Fruit fly (Drosophila melanogaster) whole organism, embryonic: Measurements from ENCODE around the gene bin.
A peak's percentile ranks its signal among the peaks of the same experiment; 100 is the strongest.

Experiments used
- ATbp ChIP-seq: fragments of 200-800 bp; sonication (Bioruptor generic); optimal IDR thresholded peaks from 2 replicates; lab custom pipeline; 2017; ENCODE audit warnings: missing biosample characterization, mild to moderate bottlenecking, missing genetic modification characterization, missing genetic modification reagents
- Ada2b ChIP-seq: fragments of 200-800 bp; sonication (Bioruptor generic); IDR thresholded peaks from 2 replicates; pipeline ENCODE4 v1.3.6; 2022; ENCODE audit warnings: missing biosample characterization, missing genetic modification characterization
- Bgb ChIP-seq: fragments of 200-800 bp; sonication (Bioruptor generic); IDR thresholded peaks from 2 replicates; pipeline ENCODE4 v1.3.6; 2022; ENCODE audit warnings: missing biosample characterization, missing genetic modification characterization; ENCODE audit not compliant: partially characterized antibody
- C15 ChIP-seq: fragments of 200-800 bp; sonication (Bioruptor generic); IDR thresholded peaks from 3 replicates; pipeline ENCODE4 v1.3.6; 2022; ENCODE audit warnings: missing biosample characterization, missing genetic modification characterization
- CG10366 ChIP-seq: fragments of 200-800 bp; sonication (Bioruptor generic); IDR thresholded peaks from 2 replicates; pipeline ENCODE4 v1.3.6; 2022; ENCODE audit warnings: missing biosample characterization, missing genetic modification characterization
- CG10543 ChIP-seq: fragments of 200-800 bp; sonication (Bioruptor generic); optimal IDR thresholded peaks from 3 replicates; lab custom pipeline; 2017; ENCODE audit warnings: missing biosample characterization, mild to moderate bottlenecking, missing genetic modification characterization, moderate library complexity
- CG11247 ChIP-seq: fragments of 200-800 bp; sonication (Bioruptor generic); IDR thresholded peaks from 2 replicates; pipeline ENCODE4 v1.3.6; 2022; ENCODE audit warnings: missing biosample characterization, missing genetic modification characterization
- CG11456 ChIP-seq: fragments of 200-800 bp; sonication (Bioruptor generic); IDR thresholded peaks from 3 replicates; pipeline ENCODE4 v1.3.6; 2022; ENCODE audit warnings: missing biosample characterization, missing genetic modification characterization
- CG11504 ChIP-seq: fragments of 200-800 bp; sonication (Bioruptor generic); optimal IDR thresholded peaks from 3 replicates; lab custom pipeline; 2019; ENCODE audit warnings: missing biosample characterization, mild to moderate bottlenecking, missing genetic modification characterization, moderate library complexity
- CG12219 ChIP-seq: fragments of 200-800 bp; sonication (Bioruptor generic); optimal IDR thresholded peaks from 3 replicates; lab custom pipeline; 2018; ENCODE audit warnings: missing biosample characterization, mild to moderate bottlenecking, missing genetic modification characterization
- CG12236 ChIP-seq: fragments of 200-800 bp; sonication (Bioruptor generic); optimal IDR thresholded peaks from 2 replicates; lab custom pipeline; 2016; ENCODE audit warnings: missing biosample characterization, missing genetic modification characterization
- CG1233 ChIP-seq: fragments of 200-800 bp; sonication (Bioruptor generic); optimal IDR thresholded peaks from 4 replicates; lab custom pipeline; 2018; ENCODE audit warnings: missing biosample characterization, mild to moderate bottlenecking, missing genetic modification characterization
- CG15514 ChIP-seq: fragments of 200-800 bp; sonication (Bioruptor generic); optimal IDR thresholded peaks from 3 replicates; lab custom pipeline; 2017; ENCODE audit warnings: missing biosample characterization, missing genetic modification characterization, mild to moderate bottlenecking, moderate library complexity, missing genetic modification reagents
- CG15601 ChIP-seq: fragments of 200-800 bp; sonication (Bioruptor generic); optimal IDR thresholded peaks from 3 replicates; lab custom pipeline; 2019; ENCODE audit warnings: missing biosample characterization, mild to moderate bottlenecking, missing genetic modification characterization, moderate library complexity
- CG17328 ChIP-seq: fragments of 200-800 bp; sonication (Bioruptor generic); IDR thresholded peaks from 2 replicates; pipeline ENCODE4 v1.3.6; 2022; ENCODE audit warnings: missing biosample characterization, missing genetic modification characterization
- CG17361 ChIP-seq: fragments of 200-800 bp; sonication (Bioruptor generic); IDR thresholded peaks from 3 replicates; pipeline ENCODE4 v1.3.6; 2022; ENCODE audit warnings: missing biosample characterization, missing genetic modification characterization
- CG30431 ChIP-seq: fragments of 200-800 bp; sonication (Bioruptor generic); optimal IDR thresholded peaks from 2 replicates; lab custom pipeline; 2017; ENCODE audit warnings: missing biosample characterization, missing genetic modification characterization
- CG3407 ChIP-seq: fragments of 200-800 bp; sonication (Bioruptor generic); optimal IDR thresholded peaks from 2 replicates; lab custom pipeline; 2018; ENCODE audit warnings: missing biosample characterization, mild to moderate bottlenecking, missing genetic modification characterization
- CG5245 ChIP-seq: fragments of 200-800 bp; sonication (Bioruptor generic); optimal IDR thresholded peaks from 3 replicates; lab custom pipeline; 2016; ENCODE audit warnings: missing biosample characterization, missing genetic modification characterization
- CG6654 ChIP-seq: fragments of 200-800 bp; sonication (Bioruptor generic); optimal IDR thresholded peaks from 2 replicates; lab custom pipeline; 2017; ENCODE audit warnings: missing biosample characterization, mild to moderate bottlenecking, missing genetic modification characterization
- CG7357 ChIP-seq: fragments of 200-800 bp; sonication (Bioruptor generic); IDR thresholded peaks from 3 replicates; pipeline ENCODE4 v1.3.6; 2022; ENCODE audit warnings: missing biosample characterization, missing genetic modification characterization
- CG8765 ChIP-seq: fragments of 200-800 bp; sonication (Bioruptor generic); IDR thresholded peaks from 2 replicates; pipeline ENCODE4 v1.3.6; 2022; ENCODE audit warnings: missing biosample characterization, missing genetic modification characterization
- CG9215 ChIP-seq: fragments of 200-800 bp; sonication (Bioruptor generic); IDR thresholded peaks from 2 replicates; pipeline ENCODE4 v1.3.6; 2022; ENCODE audit warnings: missing biosample characterization, missing genetic modification characterization
- CG9817 ChIP-seq: fragments of 200-800 bp; sonication (Bioruptor generic); optimal IDR thresholded peaks from 2 replicates; lab custom pipeline; 2018; ENCODE audit warnings: missing biosample characterization, mild to moderate bottlenecking, missing genetic modification characterization, moderate library complexity
- Dll ChIP-seq: fragments of 200-800 bp; sonication (Bioruptor generic); IDR thresholded peaks from 4 replicates; pipeline ENCODE4 v1.3.6; 2022; ENCODE audit warnings: missing biosample characterization, missing genetic modification characterization; ENCODE audit not compliant: partially characterized antibody
- Myb ChIP-seq: fragments of 200-800 bp; sonication (Bioruptor generic); optimal IDR thresholded peaks from 2 replicates; lab custom pipeline; 2016; ENCODE audit warnings: missing biosample characterization, missing genetic modification characterization
- NFAT ChIP-seq: fragments of 200-800 bp; sonication (Bioruptor generic); IDR thresholded peaks from 2 replicates; pipeline ENCODE4 v1.3.6; 2022; ENCODE audit warnings: missing biosample characterization, missing genetic modification characterization
- Sry-β ChIP-seq: fragments of 200-800 bp; sonication (Bioruptor generic); optimal IDR thresholded peaks from 2 replicates; lab custom pipeline; 2018; ENCODE audit warnings: missing biosample characterization, mild to moderate bottlenecking, missing genetic modification characterization, moderate library complexity
- abd-A ChIP-seq: fragments of 200-800 bp; sonication (Bioruptor generic); optimal IDR thresholded peaks from 3 replicates; lab custom pipeline; 2019; ENCODE audit warnings: missing biosample characterization, mild to moderate bottlenecking, missing genetic modification characterization, moderate library complexity
- ase ChIP-seq: fragments of 200-800 bp; sonication (Bioruptor generic); IDR thresholded peaks from 3 replicates; pipeline ENCODE4 v1.3.6; 2022; ENCODE audit warnings: missing biosample characterization, missing genetic modification characterization
- btn ChIP-seq: fragments of 200-800 bp; sonication (Bioruptor generic); optimal IDR thresholded peaks from 2 replicates; lab custom pipeline; 2016; ENCODE audit warnings: missing biosample characterization, missing genetic modification characterization
- chinmo ChIP-seq: fragments of 200-800 bp; sonication (Bioruptor generic); IDR thresholded peaks from 4 replicates; pipeline ENCODE4 v1.3.6; 2022; ENCODE audit warnings: missing biosample characterization, missing genetic modification characterization; ENCODE audit not compliant: partially characterized antibody
- crc ChIP-seq: fragments of 200-800 bp; sonication (Bioruptor generic); optimal IDR thresholded peaks from 2 replicates; lab custom pipeline; 2016; ENCODE audit warnings: missing biosample characterization, missing genetic modification characterization
- crol ChIP-seq: fragments of 200-800 bp; sonication (Bioruptor generic); IDR thresholded peaks from 2 replicates; pipeline ENCODE4 v1.3.6; 2022; ENCODE audit warnings: missing biosample characterization, missing genetic modification characterization
- cwo ChIP-seq: fragments of 200-800 bp; sonication (Bioruptor generic); optimal IDR thresholded peaks from 3 replicates; lab custom pipeline; 2017; ENCODE audit warnings: missing biosample characterization, missing genetic modification characterization, mild to moderate bottlenecking, moderate library complexity, missing genetic modification reagents
- disco-r ChIP-seq: fragments of 200-800 bp; sonication (Bioruptor generic); optimal IDR thresholded peaks from 2 replicates; lab custom pipeline; 2016; ENCODE audit warnings: missing biosample characterization, missing genetic modification characterization
- en ChIP-seq: fragments of 200-800 bp; sonication (Bioruptor generic); optimal IDR thresholded peaks from 2 replicates; lab custom pipeline; 2016; ENCODE audit warnings: missing biosample characterization, missing genetic modification characterization
- fd64A ChIP-seq: fragments of 200-800 bp; sonication (Bioruptor generic); optimal IDR thresholded peaks from 3 replicates; lab custom pipeline; 2018; ENCODE audit warnings: missing biosample characterization, mild to moderate bottlenecking, missing genetic modification characterization
- fu2 ChIP-seq: fragments of 200-800 bp; sonication (Bioruptor generic); optimal IDR thresholded peaks from 2 replicates; lab custom pipeline; 2016; ENCODE audit warnings: missing biosample characterization, missing genetic modification characterization
- h ChIP-seq: fragments of >200 bp; optimal IDR thresholded peaks from 2 replicates; lab custom pipeline; 2017
- hkb ChIP-seq, 2 experiments: fragments of 200-800 bp in 1 of 2; fragments of >200 bp in 1 of 2; sonication (Bioruptor generic) in 1 of 2; IDR thresholded peaks in 1 of 2; optimal IDR thresholded peaks in 1 of 2; 2 replicates each; pipeline versions ENCODE4 v1.3.6 to Lab custom; 2017 to 2022; ENCODE audit warnings: missing biosample characterization in 1 of 2, missing genetic modification characterization in 1 of 2
- jigr1 ChIP-seq: fragments of 200-800 bp; sonication (Bioruptor generic); IDR thresholded peaks from 3 replicates; pipeline ENCODE4 v1.3.6; 2022; ENCODE audit warnings: missing biosample characterization, missing genetic modification characterization
- jing ChIP-seq: fragments of 200-800 bp; sonication (Bioruptor generic); optimal IDR thresholded peaks from 2 replicates; lab custom pipeline; 2018; ENCODE audit warnings: missing biosample characterization, mild to moderate bottlenecking, missing genetic modification characterization
- nmo ChIP-seq: fragments of 200-800 bp; sonication (Bioruptor generic); optimal IDR thresholded peaks from 2 replicates; lab custom pipeline; 2018; ENCODE audit warnings: missing biosample characterization, mild to moderate bottlenecking, missing genetic modification characterization, moderate library complexity
- oc ChIP-seq: fragments of 200-800 bp; sonication (Bioruptor generic); optimal IDR thresholded peaks from 2 replicates; lab custom pipeline; 2018; ENCODE audit warnings: missing biosample characterization, mild to moderate bottlenecking, missing genetic modification characterization, moderate library complexity
- onecut ChIP-seq: fragments of 200-800 bp; sonication (Bioruptor generic); IDR thresholded peaks from 2 replicates; pipeline ENCODE4 v1.3.6; 2022; ENCODE audit warnings: missing biosample characterization, missing genetic modification characterization
- org-1 ChIP-seq: fragments of 200-800 bp; sonication (Bioruptor generic); optimal IDR thresholded peaks from 2 replicates; lab custom pipeline; 2017; ENCODE audit warnings: missing biosample characterization, missing genetic modification characterization
- sd ChIP-seq: fragments of 200-800 bp; sonication (Bioruptor generic); optimal IDR thresholded peaks from 3 replicates; lab custom pipeline; 2018; ENCODE audit warnings: missing biosample characterization, mild to moderate bottlenecking, missing genetic modification characterization, moderate library complexity
- tll ChIP-seq, 2 experiments: fragments of 200-800 bp in 1 of 2; fragments of >200 bp in 1 of 2; sonication (Bioruptor generic) in 1 of 2; optimal IDR thresholded peaks; 2 replicates each; lab custom pipeline; 2017 to 2019; ENCODE audit warnings: missing biosample characterization in 2 of 2, missing genetic modification characterization in 2 of 2, mild to moderate bottlenecking in 1 of 2, moderate library complexity in 1 of 2

The bin gene

dm6 chr3L:6988942-6989569, 1.4 kb upstream of the bin start (continued):
- TF ChIP-seq jing (GFP tag; lab: Kevin White, UChicago) (no peak), cwo (GFP tag; lab: Kevin White, UChicago) (peak; percentile 88), C15 (peak; percentile 69; the same call in 1 of the 3 replicates), crol (GFP tag; lab: Robert Waterston, UW) (peak; percentile 68), CG9215 (GFP tag; lab: Robert Waterston, UW) (peak; percentile 91), Myb (GFP tag; lab: Kevin White, UChicago) (peak; percentile 30), ATbp (GFP tag; lab: Kevin White, UChicago) (peak; percentile 82), NFAT (peak; percentile 53), h (lab: Kevin White, UChicago) (no peak), CG3407 (GFP tag; lab: Kevin White, UChicago) (peak; percentile 84), Dll (GFP tag; lab: Robert Waterston, UW) (no peak), CG1233 (GFP tag; lab: Kevin White, UChicago) (peak; percentile 92), nmo (peak; percentile 96), CG8765 (GFP tag; lab: Robert Waterston, UW) (peak; percentile 32), oc (peak; percentile 70), Sry-β (GFP tag; lab: Kevin White, UChicago) (peak; percentile 45), btn (GFP tag; lab: Kevin White, UChicago) (peak; percentile 7), fd64A (peak; percentile 36), Ada2b (GFP tag; lab: Robert Waterston, UW) (peak; percentile 65), CG7357 (GFP tag; lab: Robert Waterston, UW) (peak; percentile 81), CG11504 (tag; lab: Kevin White, UChicago) (peak; percentile 96), CG5245 (peak; percentile 53), disco-r (GFP tag; lab: Kevin White, UChicago) (no peak), en (GFP tag; lab: Kevin White, UChicago) (peak; percentile 3), tll (GFP tag; optimal IDR thresholded peaks at IDR 0.05; lab: Kevin White, UChicago) (peak in 1 of 2 experiments; percentile 48), ase (peak; percentile 65), CG11247 (GFP tag; lab: Robert Waterston, UW) (peak; percentile 68), hkb (optimal IDR thresholded peaks at IDR 0.05; lab: Kevin White, UChicago) (no peak), hkb (GFP tag; IDR thresholded peaks at IDR 0.05; lab: Robert Waterston, UW) (peak; percentile 83), CG17328 (GFP tag; lab: Robert Waterston, UW) (peak; percentile 60; the same call in 1 of the 2 replicates), CG12219 (GFP tag; lab: Kevin White, UChicago) (peak; percentile 32), CG6654 (GFP tag; lab: Kevin White, UChicago) (peak; percentile 85), CG17361 (GFP tag; lab: Robert Waterston, UW) (peak; percentile 100), CG10543 (GFP tag; lab: Kevin White, UChicago) (peak; percentile 92), CG12236 (GFP tag; lab: Kevin White, UChicago) (no peak), jigr1 (GFP tag; lab: Robert Waterston, UW) (peak; percentile 83), fu2 (GFP tag; lab: Kevin White, UChicago) (peak; percentile 27), org-1 (peak; percentile 88), onecut (GFP tag; lab: Robert Waterston, UW) (peak; percentile 80), Bgb (GFP tag; lab: Robert Waterston, UW) (no peak; the same call in 1 of the 2 replicates), CG15601 (peak; percentile 86), CG11456 (GFP tag; lab: Robert Waterston, UW) (peak; percentile 78), chinmo (no peak), sd (tag; lab: Kevin White, UChicago) (peak; percentile 19), abd-A (tag; lab: Kevin White, UChicago) (peak; percentile 20), CG9817 (tag; lab: Kevin White, UChicago) (peak; percentile 81), crc (GFP tag; lab: Kevin White, UChicago) (peak; percentile 15), CG30431 (GFP tag; lab: Kevin White, UChicago) (peak; percentile 69), CG15514 (peak; percentile 63), CG10366 (GFP tag; lab: Robert Waterston, UW) (peak; percentile 65)
